Worm (Caenorhabditis elegans) whole organism, L2 larva: ENCODE measurements around the gene smoc-1.

Source experiments
- C34F6.9 ChIP-seq: fragments of 150-350 bp; optimal IDR thresholded peaks from 2 replicates; lab custom pipeline; 2014; ENCODE audit warnings: missing biosample characterization, missing genetic modification characterization
- F13H6.1 ChIP-seq: sonication (generic microtip); optimal IDR thresholded peaks from 2 replicates; lab custom pipeline; 2016; ENCODE audit warnings: missing genetic modification characterization, missing compliant biosample characterization
- R02D3.7 ChIP-seq: fragments of 150-350 bp; optimal IDR thresholded peaks from 2 replicates; lab custom pipeline; 2014; ENCODE audit warnings: missing biosample characterization, missing genetic modification characterization
- Y55F3AM.14 ChIP-seq: fragments of 200-800 bp; sonication (Bioruptor generic); optimal IDR thresholded peaks from 2 replicates; lab custom pipeline; 2018; ENCODE audit warnings: mild to moderate bottlenecking, missing genetic modification characterization, missing compliant biosample characterization
- ZK546.5 ChIP-seq: sonication (generic microtip); optimal IDR thresholded peaks from 2 replicates; lab custom pipeline; 2017; ENCODE audit warnings: missing biosample characterization, missing genetic modification characterization
- alr-1 ChIP-seq: fragments of 150-350 bp; optimal IDR thresholded peaks from 2 replicates; lab custom pipeline; 2014; ENCODE audit warnings: missing biosample characterization, missing genetic modification characterization
- ama-1 ChIP-seq: fragments of 150-350 bp; optimal IDR thresholded peaks from 2 replicates; lab custom pipeline; 2018; ENCODE audit warnings: inconsistent platforms
- blmp-1 ChIP-seq: sonication (generic microtip); optimal IDR thresholded peaks from 2 replicates; lab custom pipeline; 2017; ENCODE audit warnings: missing genetic modification characterization, mild to moderate bottlenecking, missing compliant biosample characterization, antibody characterized with exemption, moderate library complexity; ENCODE audit not compliant: insufficient read depth
- ceh-16 ChIP-seq: fragments of 150-350 bp; optimal IDR thresholded peaks from 2 replicates; lab custom pipeline; 2014; ENCODE audit warnings: missing biosample characterization, missing genetic modification characterization
- ceh-82 ChIP-seq: fragments of 150-350 bp; optimal IDR thresholded peaks from 2 replicates; lab custom pipeline; 2014; ENCODE audit warnings: missing biosample characterization, missing genetic modification characterization
- crh-2 ChIP-seq: sonication (generic microtip); optimal IDR thresholded peaks from 2 replicates; lab custom pipeline; 2017; ENCODE audit warnings: missing biosample characterization, missing genetic modification characterization
- dmd-4 ChIP-seq: sonication (generic microtip); optimal IDR thresholded peaks from 2 replicates; lab custom pipeline; 2017; ENCODE audit warnings: missing biosample characterization, missing genetic modification characterization
- egl-27 ChIP-seq: sonication (generic microtip); optimal IDR thresholded peaks from 3 replicates; lab custom pipeline; 2017; ENCODE audit warnings: missing biosample characterization, missing genetic modification reagents, missing genetic modification characterization
- elt-1 ChIP-seq: fragments of 150-350 bp; optimal IDR thresholded peaks from 2 replicates; lab custom pipeline; 2014; ENCODE audit warnings: missing biosample characterization, missing genetic modification characterization
- fos-1 ChIP-seq: fragments of 150-350 bp; optimal IDR thresholded peaks from 2 replicates; lab custom pipeline; 2014; ENCODE audit warnings: missing biosample characterization, missing genetic modification characterization
- gmeb-1 ChIP-seq: fragments of 150-350 bp; optimal IDR thresholded peaks from 2 replicates; lab custom pipeline; 2014; ENCODE audit warnings: missing biosample characterization, missing genetic modification characterization
- lin-11 ChIP-seq: fragments of 150-350 bp; sonication (generic microtip); optimal IDR thresholded peaks from 2 replicates; lab custom pipeline; 2014; ENCODE audit warnings: missing biosample characterization, missing genetic modification characterization, inconsistent platforms, mixed read lengths
- lin-39 ChIP-seq: fragments of 150-350 bp; optimal IDR thresholded peaks from 2 replicates; lab custom pipeline; 2014; ENCODE audit warnings: missing biosample characterization, missing genetic modification reagents, missing genetic modification characterization
- lsy-2 ChIP-seq, 2 experiments: fragments of 150-350 bp in 1 of 2; sonication (generic microtip) in 1 of 2; optimal IDR thresholded peaks; 2 replicates each; lab custom pipeline; 2014 to 2017; ENCODE audit warnings: missing biosample characterization in 2 of 2, missing genetic modification characterization in 2 of 2
- mab-5 ChIP-seq: fragments of 150-350 bp; optimal IDR thresholded peaks from 2 replicates; lab custom pipeline; 2014; ENCODE audit warnings: missing biosample characterization, missing genetic modification characterization
- mbf-1 ChIP-seq: sonication (generic microtip); optimal IDR thresholded peaks from 2 replicates; lab custom pipeline; 2017; ENCODE audit warnings: missing biosample characterization, missing genetic modification characterization
- mdl-1 ChIP-seq, 2 experiments: fragments of 150-350 bp in 1 of 2; sonication (generic microtip) in 1 of 2; optimal IDR thresholded peaks; 2 replicates each; lab custom pipeline; 2017; ENCODE audit warnings: missing biosample characterization in 2 of 2, missing genetic modification characterization in 2 of 2
- nhr-10 ChIP-seq: sonication (generic microtip); optimal IDR thresholded peaks from 2 replicates; lab custom pipeline; 2017; ENCODE audit warnings: missing biosample characterization, missing genetic modification characterization
- nhr-11 ChIP-seq: fragments of 150-350 bp; optimal IDR thresholded peaks from 2 replicates; lab custom pipeline; 2014; ENCODE audit warnings: missing biosample characterization, missing genetic modification characterization
- nhr-12 ChIP-seq: fragments of 150-350 bp; optimal IDR thresholded peaks from 2 replicates; lab custom pipeline; 2014; ENCODE audit warnings: missing biosample characterization, missing genetic modification characterization
- nhr-129 ChIP-seq: fragments of 150-350 bp; optimal IDR thresholded peaks from 2 replicates; lab custom pipeline; 2014; ENCODE audit warnings: missing biosample characterization, missing genetic modification characterization
- nhr-21 ChIP-seq: fragments of 150-350 bp; optimal IDR thresholded peaks from 2 replicates; lab custom pipeline; 2014; ENCODE audit warnings: missing biosample characterization, missing genetic modification characterization
- nhr-23 ChIP-seq: fragments of 150-350 bp; optimal IDR thresholded peaks from 2 replicates; lab custom pipeline; 2014; ENCODE audit warnings: missing biosample characterization, missing genetic modification reagents, missing genetic modification characterization
- nhr-237 ChIP-seq: fragments of 150-350 bp; optimal IDR thresholded peaks from 2 replicates; lab custom pipeline; 2014; ENCODE audit warnings: missing biosample characterization, missing genetic modification characterization
- nhr-25 ChIP-seq: fragments of 150-350 bp; sonication (generic microtip); optimal IDR thresholded peaks from 3 replicates; lab custom pipeline; 2014; ENCODE audit warnings: missing biosample characterization, missing genetic modification characterization
- nhr-6 ChIP-seq: fragments of 150-350 bp; optimal IDR thresholded peaks from 2 replicates; lab custom pipeline; 2014; ENCODE audit warnings: missing biosample characterization, missing genetic modification characterization
- nhr-77 ChIP-seq: fragments of 150-350 bp; optimal IDR thresholded peaks from 2 replicates; lab custom pipeline; 2014; ENCODE audit warnings: missing biosample characterization, missing genetic modification characterization
- peb-1 ChIP-seq: fragments of 150-350 bp; optimal IDR thresholded peaks from 2 replicates; lab custom pipeline; 2014; ENCODE audit warnings: missing biosample characterization, missing genetic modification characterization
- sem-4 ChIP-seq: fragments of 150-350 bp; optimal IDR thresholded peaks from 2 replicates; lab custom pipeline; 2014; ENCODE audit warnings: missing biosample characterization, missing genetic modification reagents, missing genetic modification characterization
- skn-1 ChIP-seq: sonication (generic microtip); optimal IDR thresholded peaks from 2 replicates; lab custom pipeline; 2017; ENCODE audit warnings: missing biosample characterization, missing genetic modification characterization
- sma-3 ChIP-seq: sonication (generic microtip); optimal IDR thresholded peaks from 2 replicates; lab custom pipeline; 2016; ENCODE audit warnings: missing genetic modification reagents, missing genetic modification characterization, missing compliant biosample characterization
- sma-9 ChIP-seq, 2 experiments: fragments of 150-350 bp in 1 of 2; sonication (generic microtip) in 1 of 2; optimal IDR thresholded peaks; 2 replicates each; lab custom pipeline; 2014 to 2016; ENCODE audit warnings: missing genetic modification characterization in 2 of 2, mild to moderate bottlenecking in 1 of 2, missing biosample characterization in 1 of 2, missing compliant biosample characterization in 1 of 2, missing genetic modification reagents in 1 of 2, moderate library complexity in 1 of 2
- snpc-4 ChIP-seq: fragments of 150-350 bp; optimal IDR thresholded peaks from 2 replicates; lab custom pipeline; 2014; ENCODE audit warnings: missing biosample characterization, missing genetic modification characterization
- unc-39 ChIP-seq: fragments of 150-350 bp; optimal IDR thresholded peaks from 2 replicates; lab custom pipeline; 2014; ENCODE audit warnings: missing biosample characterization, missing genetic modification characterization
- unc-55 ChIP-seq: fragments of 150-350 bp; sonication (generic microtip); optimal IDR thresholded peaks from 3 replicates; lab custom pipeline; 2014; ENCODE audit warnings: missing biosample characterization, missing genetic modification reagents, missing genetic modification characterization
- unc-62 ChIP-seq: fragments of 150-350 bp; optimal IDR thresholded peaks from 2 replicates; lab custom pipeline; 2014; ENCODE audit warnings: missing biosample characterization, missing genetic modification reagents, missing genetic modification characterization
- zag-1 ChIP-seq: fragments of 150-350 bp; optimal IDR thresholded peaks from 2 replicates; lab custom pipeline; 2014; ENCODE audit warnings: missing biosample characterization, missing genetic modification characterization
- ztf-1 ChIP-seq: fragments of 200-800 bp; sonication (Bioruptor generic); conservative IDR thresholded peaks from 2 replicates; pipeline ENCODE4 v1.3.6; 2022; ENCODE audit warnings: missing genetic modification characterization, missing compliant biosample characterization
- ztf-4 ChIP-seq: fragments of 150-350 bp; optimal IDR thresholded peaks from 2 replicates; lab custom pipeline; 2014; ENCODE audit warnings: missing biosample characterization, missing genetic modification characterization

Gene smoc-1

DNA sequence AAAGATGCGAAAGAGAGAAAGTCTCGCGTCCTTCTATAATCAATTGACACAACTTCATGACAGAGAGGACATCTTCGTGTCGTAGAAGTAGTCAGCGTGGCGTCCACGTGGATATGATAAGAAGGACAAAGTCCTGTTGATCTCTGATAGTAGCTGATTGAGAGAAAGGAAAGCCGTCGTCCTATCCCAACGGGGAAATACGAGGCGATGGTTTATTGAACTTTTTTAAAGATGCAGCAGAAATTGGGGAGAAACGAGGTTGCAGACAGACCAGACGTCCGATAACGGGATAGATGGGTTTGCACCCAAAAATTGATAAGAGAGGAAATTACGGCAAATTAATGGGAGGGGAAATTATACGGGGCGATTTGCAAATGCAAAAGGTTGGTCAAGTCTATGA, 45.0 kb downstream of the smoc-1 start:
- TF ChIP-seq unc-55 (GFP tag; lab: Kevin White, UChicago) (no peak), zag-1 (tag; lab: Kevin White, UChicago) (no peak), skn-1 (no peak), unc-62 (GFP tag; lab: Kevin White, UChicago) (no peak), nhr-12 (tag; lab: Kevin White, UChicago) (no peak), nhr-10 (tag; lab: Kevin White, UChicago) (no peak), nhr-25 (peak; percentile 96), lin-39 (tag; lab: Kevin White, UChicago) (no peak), ztf-1 (GFP tag; lab: Robert Waterston, UW) (no peak), blmp-1 (peak; percentile 97), fos-1 (tag; lab: Kevin White, UChicago) (peak; percentile 61), nhr-11 (tag; lab: Kevin White, UChicago) (no peak), mbf-1 (tag; lab: Kevin White, UChicago) (no peak), ceh-16 (tag; lab: Kevin White, UChicago) (no peak), sma-3 (GFP tag; lab: Kevin White, UChicago) (peak; percentile 99), lin-11 (tag; lab: Kevin White, UChicago) (no peak), elt-1 (tag; lab: Kevin White, UChicago) (no peak), C34F6.9 (tag; lab: Kevin White, UChicago) (no peak), dmd-4 (tag; lab: Kevin White, UChicago) (no peak), Y55F3AM.14 (GFP tag; lab: Kevin White, UChicago) (peak; percentile 83), mab-5 (tag; lab: Kevin White, UChicago) (no peak), nhr-237 (no peak), nhr-6 (tag; lab: Kevin White, UChicago) (peak; percentile 54), ztf-4 (tag; lab: Kevin White, UChicago) (no peak), crh-2 (tag; lab: Kevin White, UChicago) (peak; percentile 84), snpc-4 (tag; lab: Kevin White, UChicago) (no peak), egl-27 (tag; lab: Kevin White, UChicago) (peak; percentile 91), nhr-77 (no peak), unc-39 (tag; lab: Kevin White, UChicago) (no peak), gmeb-1 (tag; lab: Kevin White, UChicago) (peak; percentile 57), R02D3.7 (no peak), nhr-129 (tag; lab: Kevin White, UChicago) (peak; percentile 31), peb-1 (tag; lab: Kevin White, UChicago) (no peak), mdl-1 (tag; optimal IDR thresholded peaks at IDR 0.05; lab: Kevin White, UChicago) (peak; percentile 79 to 89), ama-1 (lab: Kevin White, UChicago) (no peak), ZK546.5 (no peak), alr-1 (tag; lab: Kevin White, UChicago) (no peak), nhr-23 (no peak), sem-4 (tag; lab: Kevin White, UChicago) (peak; percentile 71), nhr-21 (tag; lab: Kevin White, UChicago) (peak; percentile 99), F13H6.1 (tag; lab: Kevin White, UChicago) (peak; percentile 79), sma-9 (GFP tag; optimal IDR thresholded peaks at IDR 0.05; lab: Kevin White, UChicago) (peak; percentile 99), sma-9 (tag; optimal IDR thresholded peaks at IDR 0.05; lab: Kevin White, UChicago) (peak; percentile 15), lsy-2 (tag; optimal IDR thresholded peaks at IDR 0.05; lab: Kevin White, UChicago) (peak in 1 of 2 experiments; percentile 60)

DNA sequence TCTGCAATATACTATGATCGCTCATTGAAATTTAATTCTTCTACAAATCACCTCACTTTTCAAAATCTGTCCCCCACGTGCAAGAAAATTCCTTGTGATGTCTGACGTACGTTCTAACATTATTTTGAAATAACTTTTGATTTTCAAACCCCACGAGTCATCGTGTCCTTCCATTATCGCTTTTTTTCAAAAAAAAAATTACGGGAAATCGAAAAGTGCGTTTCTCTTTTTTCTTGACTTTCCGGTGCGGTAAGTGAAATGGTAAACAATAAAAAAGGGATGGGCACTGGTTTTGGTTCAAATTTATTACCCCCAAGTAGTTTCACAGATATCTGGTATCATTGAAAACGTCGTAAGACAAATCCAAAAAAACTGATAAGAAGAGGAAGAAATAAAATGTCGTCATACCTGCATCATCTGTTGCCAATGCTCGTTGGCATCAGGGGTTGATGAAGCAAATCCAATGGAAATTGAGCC, 46.1 kb downstream of the smoc-1 start:
- no peak for TF ChIP-seq Y55F3AM.14 (GFP tag; lab: Kevin White, UChicago)
- no peak for TF ChIP-seq ceh-82
- TF ChIP-seq sma-9 (GFP tag; optimal IDR thresholded peaks at IDR 0.05; lab: Kevin White, UChicago): peak; percentile 88
- no peak for TF ChIP-seq sma-9 (tag; optimal IDR thresholded peaks at IDR 0.05; lab: Kevin White, UChicago)
- peak; percentile 45 for TF ChIP-seq nhr-25
- TF ChIP-seq blmp-1: peak; percentile 72
- no peak for TF ChIP-seq nhr-11 (tag; lab: Kevin White, UChicago)
- TF ChIP-seq mdl-1 (tag; optimal IDR thresholded peaks at IDR 0.05; lab: Kevin White, UChicago): no peak
- peak; percentile 63 for TF ChIP-seq sma-3 (GFP tag; lab: Kevin White, UChicago)
- no peak for TF ChIP-seq crh-2 (tag; lab: Kevin White, UChicago)
- TF ChIP-seq nhr-10 (tag; lab: Kevin White, UChicago): no peak
- no peak for TF ChIP-seq nhr-6 (tag; lab: Kevin White, UChicago)
- TF ChIP-seq R02D3.7: no peak
- TF ChIP-seq ztf-1 (GFP tag; lab: Robert Waterston, UW): no peak
- TF ChIP-seq nhr-129 (tag; lab: Kevin White, UChicago): peak; percentile 68
- no peak for TF ChIP-seq lin-39 (tag; lab: Kevin White, UChicago)
- TF ChIP-seq lsy-2 (tag; optimal IDR thresholded peaks at IDR 0.05; lab: Kevin White, UChicago): peak in 1 of 2 experiments; percentile 14
- TF ChIP-seq ZK546.5: no peak
